Worm (Caenorhabditis elegans) whole organism, young adult: Measurements from ENCODE around the gene C45B11.5.

Experiments used
- B0019.2 ChIP-seq: fragments of 200-800 bp; sonication (Bioruptor generic); conservative IDR thresholded peaks from 2 replicates; pipeline ENCODE4 v1.3.6; 2022; ENCODE audit warnings: missing genetic modification reagents, missing genetic modification characterization, missing compliant biosample characterization
- B0261.1 ChIP-seq: sonication (generic microtip); optimal IDR thresholded peaks from 2 replicates; lab custom pipeline; 2016; ENCODE audit warnings: mild to moderate bottlenecking, missing genetic modification characterization, moderate library complexity, missing compliant biosample characterization
- C17E4.6 ChIP-seq: fragments of 200-800 bp; sonication (Bioruptor generic); IDR thresholded peaks from 2 replicates; pipeline ENCODE4 v1.3.6; 2022; ENCODE audit warnings: missing genetic modification reagents, missing genetic modification characterization, missing compliant biosample characterization
- D2030.7 ChIP-seq: fragments of 200-800 bp; sonication (Bioruptor generic); IDR thresholded peaks from 2 replicates; pipeline ENCODE4 v1.3.6; 2022; ENCODE audit warnings: missing genetic modification reagents, missing genetic modification characterization, missing compliant biosample characterization
- F23B12.7 ChIP-seq: sonication (generic microtip); optimal IDR thresholded peaks from 2 replicates; lab custom pipeline; 2017; ENCODE audit warnings: missing genetic modification characterization, mild to moderate bottlenecking, missing compliant biosample characterization, antibody characterized with exemption, moderate library complexity; ENCODE audit not compliant: insufficient read depth
- F39B2.1 ChIP-seq: fragments of 200-800 bp; sonication (Bioruptor generic); IDR thresholded peaks from 2 replicates; pipeline ENCODE4 v1.3.6; 2022; ENCODE audit warnings: missing genetic modification reagents, missing genetic modification characterization, missing compliant biosample characterization
- F55B11.4 ChIP-seq: sonication (generic microtip); optimal IDR thresholded peaks from 2 replicates; lab custom pipeline; 2016; ENCODE audit warnings: missing compliant biosample characterization, missing genetic modification characterization, borderline replicate concordance; ENCODE audit not compliant: insufficient read depth
- F57A8.1 ChIP-seq: fragments of 200-800 bp; sonication (Bioruptor generic); optimal IDR thresholded peaks from 2 replicates; lab custom pipeline; 2018; ENCODE audit warnings: mild to moderate bottlenecking, missing genetic modification characterization, moderate library complexity, missing compliant biosample characterization
- F57C9.4 ChIP-seq: sonication (generic microtip); optimal IDR thresholded peaks from 2 replicates; lab custom pipeline; 2017; ENCODE audit warnings: mild to moderate bottlenecking, missing genetic modification characterization, missing compliant biosample characterization
- Y53F4B.3 ChIP-seq: fragments of 200-800 bp; sonication (Bioruptor generic); IDR thresholded peaks from 2 replicates; pipeline ENCODE4 v1.3.6; 2022; ENCODE audit warnings: missing genetic modification reagents, missing genetic modification characterization, missing compliant biosample characterization
- Y79H2A.3 ChIP-seq: fragments of 200-800 bp; sonication (Bioruptor generic); conservative IDR thresholded peaks from 2 replicates; pipeline ENCODE4 v1.3.6; 2022; ENCODE audit warnings: missing genetic modification reagents, missing genetic modification characterization, missing compliant biosample characterization
- ama-1 ChIP-seq, 3 experiments: fragments of 150-350 bp in 1 of 3; sonication (generic microtip) in 2 of 3; optimal IDR thresholded peaks; 2 replicates each; lab custom pipeline; 2014 to 2018; ENCODE audit warnings: missing biosample characterization in 2 of 3, missing genetic modification characterization in 2 of 3, missing genetic modification reagents in 2 of 3
- attf-3 ChIP-seq: fragments of 200-800 bp; sonication (Bioruptor generic); conservative IDR thresholded peaks from 2 replicates; pipeline ENCODE4 v1.3.6; 2022; ENCODE audit warnings: missing genetic modification reagents, missing genetic modification characterization, missing compliant biosample characterization
- attf-5 ChIP-seq: fragments of 200-800 bp; sonication (Bioruptor generic); optimal IDR thresholded peaks from 2 replicates; lab custom pipeline; 2018; ENCODE audit warnings: mild to moderate bottlenecking, missing genetic modification characterization, missing compliant biosample characterization
- ceh-27 ChIP-seq: fragments of 200-800 bp; sonication (Bioruptor generic); optimal IDR thresholded peaks from 2 replicates; lab custom pipeline; 2018; ENCODE audit warnings: mild to moderate bottlenecking, missing genetic modification characterization, moderate library complexity, missing compliant biosample characterization
- ceh-40 ChIP-seq: fragments of 200-800 bp; sonication (Bioruptor generic); IDR thresholded peaks from 2 replicates; pipeline ENCODE4 v1.3.6; 2022; ENCODE audit warnings: missing genetic modification characterization, missing compliant biosample characterization
- ceh-58 ChIP-seq: fragments of 200-800 bp; sonication (Bioruptor generic); IDR thresholded peaks from 2 replicates; pipeline ENCODE4 v1.3.6; 2022; ENCODE audit warnings: missing genetic modification characterization, missing compliant biosample characterization
- die-1 ChIP-seq: sonication (generic microtip); optimal IDR thresholded peaks from 2 replicates; lab custom pipeline; 2016; ENCODE audit warnings: missing genotype, mild to moderate bottlenecking, missing genetic modification characterization, missing compliant biosample characterization
- dox-1 ChIP-seq: fragments of 200-800 bp; sonication (Bioruptor generic); IDR thresholded peaks from 2 replicates; pipeline ENCODE4 v1.3.6; 2022; ENCODE audit warnings: missing genetic modification reagents, missing genetic modification characterization, missing compliant biosample characterization
- dpff-1 ChIP-seq: sonication (generic microtip); optimal IDR thresholded peaks from 2 replicates; lab custom pipeline; 2017; ENCODE audit warnings: mild to moderate bottlenecking, missing genetic modification characterization, missing compliant biosample characterization
- dpl-1 ChIP-seq: fragments of 150-350 bp; optimal IDR thresholded peaks from 2 replicates; lab custom pipeline; 2014; ENCODE audit warnings: missing biosample characterization, missing genetic modification reagents, missing genetic modification characterization
- efl-1 ChIP-seq: fragments of 150-350 bp; optimal IDR thresholded peaks from 2 replicates; lab custom pipeline; 2014; ENCODE audit warnings: missing biosample characterization, missing genetic modification reagents, missing genetic modification characterization
- ets-4 ChIP-seq: fragments of 200-800 bp; sonication (Bioruptor generic); optimal IDR thresholded peaks from 2 replicates; lab custom pipeline; 2018; ENCODE audit warnings: mild to moderate bottlenecking, missing genetic modification characterization, missing compliant biosample characterization
- him-1 ChIP-seq: sonication (generic microtip); optimal IDR thresholded peaks from 2 replicates; lab custom pipeline; 2016; ENCODE audit warnings: missing genotype, missing genetic modification reagents, missing genetic modification characterization, missing compliant biosample characterization
- hlh-12 ChIP-seq: sonication (generic microtip); optimal IDR thresholded peaks from 2 replicates; lab custom pipeline; 2016; ENCODE audit warnings: missing genetic modification characterization, missing compliant biosample characterization
- hmg-1.2 ChIP-seq: fragments of 200-800 bp; sonication (Bioruptor generic); IDR thresholded peaks from 2 replicates; pipeline ENCODE4 v1.3.6; 2022; ENCODE audit warnings: missing genetic modification reagents, missing genetic modification characterization, missing compliant biosample characterization
- hrde-1 ChIP-seq: sonication (generic microtip); optimal IDR thresholded peaks from 2 replicates; lab custom pipeline; 2016; ENCODE audit warnings: missing genetic modification characterization, mild to moderate bottlenecking, missing compliant biosample characterization, moderate library complexity, missing genotype, missing genetic modification reagents, borderline replicate concordance
- hsf-1 ChIP-seq: fragments of 200-800 bp; sonication (Bioruptor generic); IDR thresholded peaks from 2 replicates; pipeline ENCODE4 v1.3.6; 2022; ENCODE audit warnings: missing genetic modification reagents, missing genetic modification characterization, missing compliant biosample characterization
- lag-1 ChIP-seq: fragments of 200-800 bp; sonication (Bioruptor generic); IDR thresholded peaks from 2 replicates; pipeline ENCODE4 v1.3.6; 2022; ENCODE audit warnings: missing genetic modification reagents, missing genetic modification characterization, missing compliant biosample characterization
- lin-35 ChIP-seq, 3 experiments: fragments of 150-350 bp in 2 of 3; sonication (generic microtip) in 1 of 3; optimal IDR thresholded peaks; 2 replicates each; lab custom pipeline; 2014 to 2018; ENCODE audit warnings: missing biosample characterization in 3 of 3, missing genetic modification characterization in 3 of 3, missing genetic modification reagents in 3 of 3
- lin-54 ChIP-seq: fragments of 200-800 bp; sonication (Bioruptor generic); optimal IDR thresholded peaks from 2 replicates; lab custom pipeline; 2018; ENCODE audit warnings: mild to moderate bottlenecking, missing genetic modification characterization, missing compliant biosample characterization
- madf-8 ChIP-seq: fragments of 200-800 bp; sonication (Bioruptor generic); conservative IDR thresholded peaks from 2 replicates; pipeline ENCODE4 v1.3.6; 2022; ENCODE audit warnings: missing genetic modification reagents, missing genetic modification characterization, missing compliant biosample characterization
- mcd-1 ChIP-seq: fragments of 200-800 bp; sonication (Bioruptor generic); IDR thresholded peaks from 2 replicates; pipeline ENCODE4 v1.3.6; 2022; ENCODE audit warnings: missing genetic modification reagents, missing genetic modification characterization, missing compliant biosample characterization
- mel-28 ChIP-seq: sonication (generic microtip); optimal IDR thresholded peaks from 2 replicates; lab custom pipeline; 2016; ENCODE audit warnings: borderline replicate concordance, mild to moderate bottlenecking, missing genetic modification characterization, missing compliant biosample characterization
- rcor-1 ChIP-seq: fragments of 200-800 bp; sonication (Bioruptor generic); IDR thresholded peaks from 2 replicates; pipeline ENCODE4 v1.3.6; 2022; ENCODE audit warnings: missing genetic modification reagents, missing genetic modification characterization, missing compliant biosample characterization
- rec-8 ChIP-seq, 2 experiments: sonication (generic microtip); optimal IDR thresholded peaks; 2 replicates each; lab custom pipeline; 2016; ENCODE audit warnings: mild to moderate bottlenecking in 2 of 2, missing genetic modification characterization in 2 of 2, missing genetic modification reagents in 2 of 2, missing genotype in 2 of 2, missing biosample characterization in 1 of 2, missing compliant biosample characterization in 1 of 2, moderate library complexity in 1 of 2
- rpc-1 ChIP-seq, 2 experiments: fragments of 150-350 bp in 1 of 2; sonication (generic microtip) in 1 of 2; optimal IDR thresholded peaks; 2 replicates each; lab custom pipeline; 2014 to 2018; ENCODE audit warnings: missing biosample characterization in 1 of 2, missing genetic modification characterization in 1 of 2, missing genetic modification reagents in 1 of 2, missing genotype in 1 of 2
- snpc-4 ChIP-seq, 5 experiments: fragments of 150-350 bp in 1 of 5; sonication (generic microtip) in 4 of 5; optimal IDR thresholded peaks; 2 replicates each; lab custom pipeline; 2014 to 2018; ENCODE audit warnings: missing genetic modification characterization in 5 of 5, missing biosample characterization in 3 of 5, antibody characterized with exemption in 2 of 5, mild to moderate bottlenecking in 2 of 5, missing compliant biosample characterization in 2 of 5, missing genotype in 2 of 5, moderate library complexity in 2 of 5, missing genetic modification reagents in 1 of 5
- tbp1 ChIP-seq: fragments of 200-800 bp; sonication (Bioruptor generic); optimal IDR thresholded peaks from 2 replicates; lab custom pipeline; 2018; ENCODE audit warnings: mild to moderate bottlenecking, missing genetic modification characterization, missing compliant biosample characterization
- tbx-9 ChIP-seq: sonication (generic microtip); optimal IDR thresholded peaks from 2 replicates; lab custom pipeline; 2016; ENCODE audit warnings: borderline replicate concordance, missing genetic modification characterization, inconsistent platforms, missing compliant biosample characterization
- unc-62 ChIP-seq: fragments of 150-350 bp; optimal IDR thresholded peaks from 2 replicates; lab custom pipeline; 2014; ENCODE audit warnings: missing biosample characterization, missing genetic modification reagents, missing genetic modification characterization
- ztf-18 ChIP-seq: sonication (generic microtip); optimal IDR thresholded peaks from 2 replicates; lab custom pipeline; 2016; ENCODE audit warnings: missing genotype, mild to moderate bottlenecking, missing genetic modification characterization, missing compliant biosample characterization
- ztf-26 ChIP-seq: sonication (generic microtip); optimal IDR thresholded peaks from 2 replicates; lab custom pipeline; 2017; ENCODE audit warnings: missing genetic modification characterization, missing compliant biosample characterization

The C45B11.5 gene

DNA sequence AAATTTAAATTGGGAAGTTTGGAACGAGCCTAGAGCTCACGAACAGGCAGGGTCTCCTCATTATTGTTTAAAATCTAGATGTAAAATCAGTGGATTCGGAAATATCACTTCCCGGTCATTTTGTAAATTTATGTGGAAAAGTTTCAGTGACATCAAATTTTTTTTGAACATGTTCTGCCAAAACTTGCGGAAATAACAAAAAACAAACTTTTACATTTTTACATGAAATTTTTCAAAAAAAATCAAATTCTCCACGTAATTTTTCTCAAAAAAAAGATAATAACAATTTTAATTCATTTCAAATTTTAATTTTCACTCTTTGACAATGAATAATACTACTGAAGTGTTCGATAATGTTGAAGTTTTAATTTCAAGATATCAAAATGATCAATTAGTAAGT lies at the start of gene C45B11.5:
Gene C45B11.5, plus strand, starts transcription at position 301 of the 400 bp plus-strand sequence.
- TF ChIP-seq dpl-1 (GFP tag; lab: Kevin White, UChicago) (no peak), mel-28 (tag; lab: Kevin White, UChicago) (no peak)

- TF ChIP-seq die-1 = no peak
- no peak for TF ChIP-seq rec-8 (tag; optimal IDR thresholded peaks at IDR 0.05; lab: Kevin White, UChicago)
- TF ChIP-seq C17E4.6 (GFP tag; lab: Robert Waterston, UW) = no peak
- no peak for TF ChIP-seq ztf-18 (tag; lab: Kevin White, UChicago)
- no peak for TF ChIP-seq B0019.2 (GFP tag; lab: Robert Waterston, UW)
- TF ChIP-seq tbx-9 (tag; lab: Kevin White, UChicago) = no peak
- TF ChIP-seq rcor-1 = no peak
- no peak for TF ChIP-seq B0261.1 (tag; lab: Kevin White, UChicago)
- no peak for TF ChIP-seq dpff-1 (tag; lab: Kevin White, UChicago)
- TF ChIP-seq hmg-1.2 (GFP tag; lab: Robert Waterston, UW) = no peak
- no peak for TF ChIP-seq dox-1
- TF ChIP-seq ets-4 (GFP tag; lab: Kevin White, UChicago) = no peak
- TF ChIP-seq ceh-58 (GFP tag; lab: Robert Waterston, UW) = no peak
Observed at ce11 chrV:10998797-10999196, 42.8 kb upstream of the C45B11.5 start, which contains the start of gene F53B7.7. F53B7.7 (plus strand) TSS chrV:10999097.

DNA sequence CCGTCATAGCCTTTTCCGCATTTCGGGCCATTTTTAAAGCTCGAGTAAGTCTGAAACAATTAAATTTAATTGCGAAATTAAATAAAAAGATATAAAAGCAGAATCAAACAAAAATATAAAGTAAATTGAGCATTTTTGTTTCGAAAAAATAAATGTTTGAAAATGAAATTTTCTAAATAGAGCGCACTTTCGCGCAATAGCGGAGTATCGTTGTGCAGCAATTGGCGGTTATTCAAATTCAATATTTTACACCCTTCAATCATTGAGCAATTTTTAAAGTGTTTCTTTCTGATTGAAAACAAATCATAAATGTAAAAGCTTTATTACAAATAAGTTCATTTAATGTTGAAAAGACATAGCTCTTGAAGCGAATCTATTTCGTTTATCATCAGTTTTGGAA lies 40.9 kb upstream of the C45B11.5 start, which contains the start of gene isy-1:
Gene isy-1, minus strand, starts transcription at position 50 of the 400 bp plus-strand sequence.
- TF ChIP-seq attf-5 (GFP tag; lab: Kevin White, UChicago) = peak; percentile 85
- no peak for TF ChIP-seq F39B2.1 (GFP tag; lab: Robert Waterston, UW)
- no peak for TF ChIP-seq ama-1 (optimal IDR thresholded peaks at IDR 0.05; lab: Kevin White, UChicago)
- TF ChIP-seq ama-1 (GFP tag; optimal IDR thresholded peaks at IDR 0.05; lab: Kevin White, UChicago) = no peak
- peak in 1 of 3 experiments; percentile 84 for TF ChIP-seq lin-35 (GFP tag; optimal IDR thresholded peaks at IDR 0.05; lab: Kevin White, UChicago)
- TF ChIP-seq F57C9.4 = no peak
- peak; percentile 92 for TF ChIP-seq attf-3 (GFP tag; lab: Robert Waterston, UW)
- peak; percentile 93 for TF ChIP-seq lin-54 (GFP tag; lab: Kevin White, UChicago)
- no peak for TF ChIP-seq snpc-4 (GFP tag; optimal IDR thresholded peaks at IDR 0.05; lab: Kevin White, UChicago)
- peak in 1 of 4 experiments; percentile 53 for TF ChIP-seq snpc-4 (tag; optimal IDR thresholded peaks at IDR 0.05; lab: Kevin White, UChicago)
- peak; percentile 13 for TF ChIP-seq him-1 (tag; lab: Kevin White, UChicago)
- peak; percentile 79; the same call in 1 of the 2 replicates for TF ChIP-seq mcd-1 (GFP tag; lab: Robert Waterston, UW)
- TF ChIP-seq efl-1 (GFP tag; lab: Kevin White, UChicago) = peak; percentile 81
- TF ChIP-seq hsf-1 (GFP tag; lab: Robert Waterston, UW) = no peak
- TF ChIP-seq F23B12.7 (tag; lab: Kevin White, UChicago) = peak; percentile 50
- no peak for TF ChIP-seq F57A8.1 (GFP tag; lab: Kevin White, UChicago)
- TF ChIP-seq dpl-1 (GFP tag; lab: Kevin White, UChicago) = peak; percentile 56

- TF ChIP-seq ztf-26 (tag; lab: Kevin White, UChicago) = no peak
- no peak for TF ChIP-seq Y79H2A.3 (GFP tag; lab: Robert Waterston, UW)
- no peak for TF ChIP-seq Y53F4B.3 (GFP tag; lab: Robert Waterston, UW)
- TF ChIP-seq hlh-12 (tag; lab: Kevin White, UChicago) = no peak
- TF ChIP-seq D2030.7 (GFP tag; lab: Robert Waterston, UW) = no peak
- no peak for TF ChIP-seq rpc-1 (optimal IDR thresholded peaks at IDR 0.05; lab: Kevin White, UChicago)
- TF ChIP-seq rpc-1 (tag; optimal IDR thresholded peaks at IDR 0.05; lab: Kevin White, UChicago) = no peak
- TF ChIP-seq tbp1 (GFP tag; lab: Kevin White, UChicago) = no peak
- no peak for TF ChIP-seq F55B11.4 (tag; lab: Kevin White, UChicago)
- no peak for TF ChIP-seq hrde-1 (tag; lab: Kevin White, UChicago)
- no peak for TF ChIP-seq ceh-40 (GFP tag; lab: Robert Waterston, UW)
- TF ChIP-seq unc-62 (GFP tag; lab: Kevin White, UChicago) = no peak
- no peak for TF ChIP-seq madf-8 (GFP tag; lab: Robert Waterston, UW)
- TF ChIP-seq ets-4 (GFP tag; lab: Kevin White, UChicago) = no peak
- TF ChIP-seq lag-1 (GFP tag; lab: Robert Waterston, UW) = no peak
- TF ChIP-seq ceh-27 (GFP tag; lab: Kevin White, UChicago) = no peak
Observed at ce11 chrV:11002434-11002833, 39.2 kb upstream of the C45B11.5 start, which contains the start of gene F53B7.4. F53B7.4 (minus strand) TSS chrV:11002534.
